Fruit fly (Drosophila melanogaster): ENCODE results near the gene CG2608.
A peak's percentile ranks its signal among the peaks of the same experiment; 100 is the strongest.

Gene CG2608

dm6 chr2L:20638413-20638812, 7.2 kb upstream of the CG2608 start:
- no peak for TF ChIP-seq Mnt (GFP tag; optimal IDR thresholded peaks at IDR 0.05)
- no peak for TF ChIP-seq CG11617 (GFP tag; optimal IDR thresholded peaks at IDR 0.05)
- no peak for TF ChIP-seq pad (GFP tag; optimal IDR thresholded peaks at IDR 0.05)
- no peak for TF ChIP-seq CG7045 (GFP tag; optimal IDR thresholded peaks at IDR 0.05)
- TF ChIP-seq Hr96 (GFP tag; optimal IDR thresholded peaks at IDR 0.05) = no peak
- no peak for TF ChIP-seq Crg-1 (GFP tag; optimal IDR thresholded peaks at IDR 0.05)
- TF ChIP-seq CG12768 (GFP tag; optimal IDR thresholded peaks at IDR 0.05) = no peak
- TF ChIP-seq toe (GFP tag; optimal IDR thresholded peaks at IDR 0.05) = no peak
- no peak for TF ChIP-seq ovo (GFP tag; optimal IDR thresholded peaks at IDR 0.05)
- TF ChIP-seq cic (GFP tag; optimal IDR thresholded peaks at IDR 0.05) = no peak

- no peak for TF ChIP-seq CG7101 (tag; optimal IDR thresholded peaks at IDR 0.05)
Measured at dm6 chr2L:20639821-20640220, 5.8 kb upstream of the CG2608 start, which contains the start of gene CG31680. Gene CG31680 (plus strand): TSS chr2L:20640121.

- TF ChIP-seq CG11617 (GFP tag; optimal IDR thresholded peaks at IDR 0.05) (no peak), kay (GFP tag; ENCODE audit: borderline replicate concordance) (no peak), cnc (optimal IDR thresholded peaks at IDR 0.05) (no peak), CG5204 (GFP tag; optimal IDR thresholded peaks at IDR 0.05) (no peak), tj (GFP tag; optimal IDR thresholded peaks at IDR 0.05) (no peak), cic (GFP tag; optimal IDR thresholded peaks at IDR 0.05) (no peak), Hr96 (GFP tag; optimal IDR thresholded peaks at IDR 0.05) (no peak), CG14711 (tag; optimal IDR thresholded peaks at IDR 0.05) (no peak), CG1620 (GFP tag; optimal IDR thresholded peaks at IDR 0.05) (no peak), ovo (GFP tag; optimal IDR thresholded peaks at IDR 0.05) (no peak), CG7101 (tag; optimal IDR thresholded peaks at IDR 0.05) (no peak), pad (GFP tag; optimal IDR thresholded peaks at IDR 0.05) (no peak), bab1 (GFP tag; optimal IDR thresholded peaks at IDR 0.05) (no peak), CG33017 (tag; optimal IDR thresholded peaks at IDR 0.05) (no peak), Crg-1 (GFP tag; optimal IDR thresholded peaks at IDR 0.05) (no peak), CG7045 (GFP tag; optimal IDR thresholded peaks at IDR 0.05) (no peak), CG12768 (GFP tag; optimal IDR thresholded peaks at IDR 0.05) (no peak), Clk (GFP tag; optimal IDR thresholded peaks at IDR 0.05) (no peak)
Measured at dm6 chr2L:20640617-20641016, 5.0 kb upstream of the CG2608 start, which contains the start of gene Sfp38D. Gene Sfp38D (plus strand): TSS chr2L:20640917.

dm6 chr2L:20643144-20643543, 2.5 kb upstream of the CG2608 start, which contains the start of gene CG17470:
Gene CG17470 (minus strand): TSS chr2L:20643244.
- TF ChIP-seq bab1 (GFP tag; optimal IDR thresholded peaks at IDR 0.05) (no peak), CG12768 (GFP tag; optimal IDR thresholded peaks at IDR 0.05) (no peak)

dm6 chr2L:20647240-20647908, 1.8 kb downstream of the CG2608 start:
- TF ChIP-seq CG12768 (GFP tag; optimal IDR thresholded peaks at IDR 0.05) (no peak), Hr96 (GFP tag; optimal IDR thresholded peaks at IDR 0.05) (no peak), CG7045 (GFP tag; optimal IDR thresholded peaks at IDR 0.05) (no peak), CG14711 (tag; optimal IDR thresholded peaks at IDR 0.05) (peak; percentile 22), CG1620 (GFP tag; optimal IDR thresholded peaks at IDR 0.05) (peak; percentile 3), pad (GFP tag; optimal IDR thresholded peaks at IDR 0.05) (no peak), Mnt (GFP tag; optimal IDR thresholded peaks at IDR 0.05) (peak; percentile 97), kay (GFP tag; ENCODE audit: borderline replicate concordance) (peak; percentile 92), tj (GFP tag; optimal IDR thresholded peaks at IDR 0.05) (no peak), ovo (GFP tag; optimal IDR thresholded peaks at IDR 0.05) (no peak), bab1 (GFP tag; optimal IDR thresholded peaks at IDR 0.05) (no peak), CG5204 (GFP tag; optimal IDR thresholded peaks at IDR 0.05) (no peak), toe (GFP tag; optimal IDR thresholded peaks at IDR 0.05) (peak; percentile 25), CG33017 (tag; optimal IDR thresholded peaks at IDR 0.05) (no peak), Crg-1 (GFP tag; optimal IDR thresholded peaks at IDR 0.05) (peak; percentile 22), cic (GFP tag; optimal IDR thresholded peaks at IDR 0.05) (no peak), cnc (optimal IDR thresholded peaks at IDR 0.05) (no peak), CG11617 (GFP tag; optimal IDR thresholded peaks at IDR 0.05) (peak; percentile 15), CG7101 (tag; optimal IDR thresholded peaks at IDR 0.05) (peak; percentile 1), Clk (GFP tag; optimal IDR thresholded peaks at IDR 0.05) (no peak)

dm6 chr2L:20648612-20649011, 3.0 kb downstream of the CG2608 start, which contains the start of gene CG18810:
Gene CG18810 (plus strand): TSS chr2L:20648912.
- TF ChIP-seq Crg-1 (GFP tag; optimal IDR thresholded peaks at IDR 0.05) (no peak), ovo (GFP tag; optimal IDR thresholded peaks at IDR 0.05) (no peak), CG14711 (tag; optimal IDR thresholded peaks at IDR 0.05) (no peak), CG1620 (GFP tag; optimal IDR thresholded peaks at IDR 0.05) (no peak), CG11617 (GFP tag; optimal IDR thresholded peaks at IDR 0.05) (no peak), CG7045 (GFP tag; optimal IDR thresholded peaks at IDR 0.05) (no peak), CG5204 (GFP tag; optimal IDR thresholded peaks at IDR 0.05) (no peak), Hr96 (GFP tag; optimal IDR thresholded peaks at IDR 0.05) (no peak), bab1 (GFP tag; optimal IDR thresholded peaks at IDR 0.05) (no peak), cnc (optimal IDR thresholded peaks at IDR 0.05) (no peak), cic (GFP tag; optimal IDR thresholded peaks at IDR 0.05) (no peak), CG33017 (tag; optimal IDR thresholded peaks at IDR 0.05) (no peak), CG12768 (GFP tag; optimal IDR thresholded peaks at IDR 0.05) (no peak), CG7101 (tag; optimal IDR thresholded peaks at IDR 0.05) (no peak), kay (GFP tag; ENCODE audit: borderline replicate concordance) (no peak), tj (GFP tag; optimal IDR thresholded peaks at IDR 0.05) (no peak), toe (GFP tag; optimal IDR thresholded peaks at IDR 0.05) (no peak), Mnt (GFP tag; optimal IDR thresholded peaks at IDR 0.05) (no peak)

All from whole organism, adult.